Worm (Caenorhabditis elegans): ENCODE data around the gene sec-61.G.
A peak's percentile ranks its signal among the peaks of the same experiment; 100 is the strongest.

Gene sec-61.G

ce11 chrV:10856901-10857637, 39.9 kb downstream of the sec-61.G start:
- no peak for TF ChIP-seq unc-62 (GFP tag; optimal IDR thresholded peaks at IDR 0.05)
- peak; percentile 77 for TF ChIP-seq unc-120 (tag; optimal IDR thresholded peaks at IDR 0.05; ENCODE audit: poor library complexity, severe bottlenecking)
- TF ChIP-seq ceh-83 (GFP tag; optimal IDR thresholded peaks at IDR 0.05) = no peak

- TF ChIP-seq zip-8 (tag; optimal IDR thresholded peaks at IDR 0.05) = no peak
- TF ChIP-seq mep-1 (tag; optimal IDR thresholded peaks at IDR 0.05) = no peak
- TF ChIP-seq nhr-12 (tag; optimal IDR thresholded peaks at IDR 0.05) = no peak
- no peak for TF ChIP-seq nhr-28 (tag; optimal IDR thresholded peaks at IDR 0.05)
- no peak for TF ChIP-seq snpc-4 (tag; optimal IDR thresholded peaks at IDR 0.05)
- TF ChIP-seq nhr-2 (tag; optimal IDR thresholded peaks at IDR 0.05) = no peak
- TF ChIP-seq cnd-1 (tag; optimal IDR thresholded peaks at IDR 0.05) = no peak
- TF ChIP-seq blmp-1 (tag; optimal IDR thresholded peaks at IDR 0.05) = no peak
- no peak for TF ChIP-seq M03D4.4 (tag; optimal IDR thresholded peaks at IDR 0.05)
- no peak for TF ChIP-seq ceh-83 (GFP tag; optimal IDR thresholded peaks at IDR 0.05)
- TF ChIP-seq bed-3 (GFP tag; optimal IDR thresholded peaks at IDR 0.05) = no peak
- TF ChIP-seq lin-32 (GFP tag; optimal IDR thresholded peaks at IDR 0.05) = no peak
- TF ChIP-seq drap-1 (GFP tag; optimal IDR thresholded peaks at IDR 0.05) = no peak
- TF ChIP-seq ztf-11 (tag; optimal IDR thresholded peaks at IDR 0.05) = no peak
- no peak for TF ChIP-seq ham-2 (GFP tag; optimal IDR thresholded peaks at IDR 0.05)
- no peak for TF ChIP-seq elt-3 (tag; optimal IDR thresholded peaks at IDR 0.05)
These were observed 41.6 kb downstream of the sec-61.G start for ce11 chrV:10855363-10855762.

ce11 chrV:10854197-10854596, 42.7 kb downstream of the sec-61.G start:
- TF ChIP-seq nhr-12 (tag; optimal IDR thresholded peaks at IDR 0.05) = no peak
- TF ChIP-seq ces-1 (GFP tag; optimal IDR thresholded peaks at IDR 0.05) = peak; percentile 66

- TF ChIP-seq hlh-1 (tag; optimal IDR thresholded peaks at IDR 0.05) (no peak), flh-1 (GFP tag; optimal IDR thresholded peaks at IDR 0.05) (no peak), zip-8 (tag; optimal IDR thresholded peaks at IDR 0.05) (no peak), ces-1 (GFP tag; optimal IDR thresholded peaks at IDR 0.05) (no peak), cnd-1 (tag; optimal IDR thresholded peaks at IDR 0.05) (no peak), unc-39 (tag; optimal IDR thresholded peaks at IDR 0.05) (no peak), snpc-4 (tag; optimal IDR thresholded peaks at IDR 0.05) (no peak), lsy-2 (tag; optimal IDR thresholded peaks at IDR 0.05) (no peak), M03D4.4 (tag; optimal IDR thresholded peaks at IDR 0.05) (no peak), elt-1 (tag; optimal IDR thresholded peaks at IDR 0.05; ENCODE audit: borderline replicate concordance, insufficient read depth) (no peak), sptf-1 (tag; optimal IDR thresholded peaks at IDR 0.05) (no peak), bed-3 (GFP tag; optimal IDR thresholded peaks at IDR 0.05) (no peak), nhr-2 (tag; optimal IDR thresholded peaks at IDR 0.05) (no peak)
These were observed 50.0 kb downstream of the sec-61.G start, which contains the start of gene C29A12.6 for ce11 chrV:10846893-10847292. Gene C29A12.6 (plus strand): TSS chrV:10847193.
